Worm (Caenorhabditis elegans) whole organism, L4 larva: ENCODE data around the gene zip-6.
"Not testable (repeated sequence)": the region's sequence is repeated elsewhere in the genome, so short reads cannot be mapped to it uniquely, and the experiment has no call there.

Source experiments
- F26F4.8 ChIP-seq: fragments of 200-800 bp; sonication (Bioruptor generic); conservative IDR thresholded peaks from 2 replicates; pipeline ENCODE4 v1.3.6; 2022; ENCODE audit warnings: missing genetic modification characterization, missing compliant biosample characterization
- F44E2.7 ChIP-seq: fragments of 200-800 bp; sonication (Bioruptor generic); IDR thresholded peaks from 2 replicates; pipeline ENCODE4 v2.1.2; 2022; ENCODE audit warnings: missing genetic modification characterization, missing compliant biosample characterization
- R02D3.7 ChIP-seq: fragments of 150-350 bp; sonication (generic microtip); optimal IDR thresholded peaks from 3 replicates; lab custom pipeline; 2014; ENCODE audit warnings: missing biosample characterization, missing genetic modification characterization
- T26A8.4 ChIP-seq: fragments of 200-800 bp; sonication (Bioruptor generic); IDR thresholded peaks from 2 replicates; pipeline ENCODE4 v1.3.6; 2022; ENCODE audit warnings: missing genetic modification characterization, missing compliant biosample characterization
- ZK546.5 ChIP-seq, 2 experiments: sonication (generic microtip); optimal IDR thresholded peaks; 2 replicates each; lab custom pipeline; 2017; ENCODE audit warnings: missing biosample characterization in 2 of 2, missing genetic modification characterization in 2 of 2
- aha-1 ChIP-seq: fragments of 150-350 bp; peaks from one replicate; lab custom pipeline; 2014; ENCODE audit warnings: missing biosample characterization, missing genetic modification characterization
- attf-4 ChIP-seq: sonication (generic microtip); optimal IDR thresholded peaks from 3 replicates; lab custom pipeline; 2017; ENCODE audit warnings: missing biosample characterization, missing genetic modification characterization
- ces-1 ChIP-seq: fragments of 150-350 bp; sonication (generic microtip); optimal IDR thresholded peaks from 4 replicates; lab custom pipeline; 2014; ENCODE audit warnings: missing biosample characterization, missing genetic modification reagents, missing genetic modification characterization
- ctbp-1 ChIP-seq: fragments of 200-800 bp; sonication (Bioruptor generic); IDR thresholded peaks from 2 replicates; pipeline ENCODE4 v1.3.6; 2022; ENCODE audit warnings: missing genetic modification reagents, missing genetic modification characterization, missing compliant biosample characterization
- daf-16 ChIP-seq, 3 experiments: sonication (generic microtip); optimal IDR thresholded peaks; 2 replicates each; lab custom pipeline; 2016 to 2017; ENCODE audit warnings: missing genetic modification characterization in 3 of 3, missing genetic modification reagents in 3 of 3, mild to moderate bottlenecking in 2 of 3, missing compliant biosample characterization in 2 of 3, missing biosample characterization in 1 of 3, moderate library complexity in 1 of 3
- daf-19 ChIP-seq: fragments of 200-800 bp; sonication (Bioruptor generic); conservative IDR thresholded peaks from 2 replicates; pipeline ENCODE4 v1.3.6; 2022; ENCODE audit warnings: missing genetic modification characterization, missing compliant biosample characterization
- daf-8 ChIP-seq: fragments of 200-800 bp; sonication (Bioruptor generic); IDR thresholded peaks from 2 replicates; pipeline ENCODE4 v1.3.6; 2022; ENCODE audit warnings: missing genetic modification characterization, missing compliant biosample characterization
- dve-1 ChIP-seq: sonication (generic microtip); optimal IDR thresholded peaks from 2 replicates; lab custom pipeline; 2017; ENCODE audit warnings: antibody characterized with exemption, mild to moderate bottlenecking, missing genetic modification characterization, missing compliant biosample characterization; ENCODE audit not compliant: insufficient read depth
- fos-1 ChIP-seq: fragments of 150-350 bp; optimal IDR thresholded peaks from 2 replicates; lab custom pipeline; 2014; ENCODE audit warnings: missing biosample characterization, missing genetic modification characterization
- gei-8 ChIP-seq: fragments of 200-800 bp; sonication (Bioruptor generic); optimal IDR thresholded peaks from 2 replicates; lab custom pipeline; 2018; ENCODE audit warnings: mild to moderate bottlenecking, missing genetic modification characterization, missing compliant biosample characterization
- hlh-30 ChIP-seq: sonication (generic microtip); optimal IDR thresholded peaks from 2 replicates; lab custom pipeline; 2017; ENCODE audit warnings: antibody characterized with exemption, mild to moderate bottlenecking, missing genetic modification characterization, missing compliant biosample characterization; ENCODE audit not compliant: insufficient read depth
- lin-1 ChIP-seq: fragments of 200-800 bp; sonication (Bioruptor generic); IDR thresholded peaks from 2 replicates; pipeline ENCODE4 v1.3.6; 2022; ENCODE audit warnings: missing genetic modification reagents, missing genetic modification characterization, missing compliant biosample characterization
- lir-3 ChIP-seq: sonication (generic microtip); optimal IDR thresholded peaks from 2 replicates; lab custom pipeline; 2016; ENCODE audit warnings: mild to moderate bottlenecking, missing genetic modification characterization, missing compliant biosample characterization
- madf-9 ChIP-seq: fragments of 200-800 bp; sonication (Bioruptor generic); conservative IDR thresholded peaks from 2 replicates; pipeline ENCODE4 v1.3.6; 2022; ENCODE audit warnings: missing genetic modification reagents, missing genetic modification characterization, missing compliant biosample characterization
- mep-1 ChIP-seq: fragments of 150-350 bp; sonication (generic microtip); optimal IDR thresholded peaks from 3 replicates; lab custom pipeline; 2014; ENCODE audit warnings: missing biosample characterization, missing genetic modification characterization
- mes-2 ChIP-seq: sonication (generic microtip); optimal IDR thresholded peaks from 2 replicates; lab custom pipeline; 2016; ENCODE audit warnings: missing genotype, mild to moderate bottlenecking, missing genetic modification characterization, missing compliant biosample characterization; ENCODE audit not compliant: poor library complexity, severe bottlenecking
- nhr-10 ChIP-seq: fragments of 150-350 bp; optimal IDR thresholded peaks from 2 replicates; lab custom pipeline; 2014; ENCODE audit warnings: missing biosample characterization, missing genetic modification characterization
- nhr-111 ChIP-seq: fragments of 200-800 bp; sonication (Bioruptor generic); optimal IDR thresholded peaks from 2 replicates; lab custom pipeline; 2018; ENCODE audit warnings: mild to moderate bottlenecking, missing genetic modification characterization, missing compliant biosample characterization
- nhr-25 ChIP-seq: sonication (generic microtip); optimal IDR thresholded peaks from 2 replicates; lab custom pipeline; 2017; ENCODE audit warnings: missing genetic modification characterization, mild to moderate bottlenecking, missing compliant biosample characterization, antibody characterized with exemption, moderate library complexity, borderline replicate concordance; ENCODE audit not compliant: insufficient read depth
- nhr-28 ChIP-seq: fragments of 150-350 bp; optimal IDR thresholded peaks from 2 replicates; lab custom pipeline; 2014; ENCODE audit warnings: missing biosample characterization, missing genetic modification characterization
- nhr-41 ChIP-seq: fragments of 200-800 bp; sonication (Bioruptor generic); IDR thresholded peaks from 2 replicates; pipeline ENCODE4 v1.3.6; 2022; ENCODE audit warnings: missing genetic modification reagents, missing genetic modification characterization, missing compliant biosample characterization
- nhr-48 ChIP-seq: sonication (generic microtip); optimal IDR thresholded peaks from 2 replicates; lab custom pipeline; 2016; ENCODE audit warnings: mild to moderate bottlenecking, missing genetic modification characterization, missing compliant biosample characterization
- nhr-76 ChIP-seq: fragments of 150-350 bp; optimal IDR thresholded peaks from 2 replicates; lab custom pipeline; 2014; ENCODE audit warnings: missing biosample characterization, missing genetic modification characterization
- nhr-77 ChIP-seq: fragments of 150-350 bp; optimal IDR thresholded peaks from 2 replicates; lab custom pipeline; 2014; ENCODE audit warnings: missing biosample characterization, missing genetic modification characterization
- php-3 ChIP-seq: fragments of 200-800 bp; sonication (Bioruptor generic); IDR thresholded peaks from 2 replicates; pipeline ENCODE4 v1.3.6; 2022; ENCODE audit warnings: missing genetic modification reagents, missing genetic modification characterization, missing compliant biosample characterization
- pqm-1 ChIP-seq: sonication (generic microtip); optimal IDR thresholded peaks from 2 replicates; lab custom pipeline; 2017; ENCODE audit warnings: missing biosample characterization, missing genetic modification characterization
- skn-1 ChIP-seq: fragments of 150-350 bp; optimal IDR thresholded peaks from 2 replicates; lab custom pipeline; 2014; ENCODE audit warnings: missing biosample characterization, missing genetic modification characterization
- snpc-1.2 ChIP-seq: fragments of 200-800 bp; sonication (Bioruptor generic); IDR thresholded peaks from 2 replicates; pipeline ENCODE4 v1.3.6; 2022; ENCODE audit warnings: missing genetic modification reagents, missing genetic modification characterization, missing compliant biosample characterization
- unc-62 ChIP-seq, 3 experiments: fragments of 150-350 bp in 1 of 3; sonication (generic microtip); optimal IDR thresholded peaks in 2 of 3; peaks in 1 of 3; 1 replicate in 1 of 3; 2 replicates in 2 of 3; lab custom pipeline; 2014 to 2017; ENCODE audit warnings: missing biosample characterization in 3 of 3, missing genetic modification characterization in 3 of 3, missing genetic modification reagents in 3 of 3, missing genotype in 1 of 3
- zip-2 ChIP-seq: fragments of 150-350 bp; optimal IDR thresholded peaks from 2 replicates; lab custom pipeline; 2014; ENCODE audit warnings: missing biosample characterization, missing genetic modification characterization
- ztf-11 ChIP-seq: fragments of 150-350 bp; optimal IDR thresholded peaks from 2 replicates; lab custom pipeline; 2014; ENCODE audit warnings: missing biosample characterization, missing genetic modification characterization

Gene zip-6

DNA sequence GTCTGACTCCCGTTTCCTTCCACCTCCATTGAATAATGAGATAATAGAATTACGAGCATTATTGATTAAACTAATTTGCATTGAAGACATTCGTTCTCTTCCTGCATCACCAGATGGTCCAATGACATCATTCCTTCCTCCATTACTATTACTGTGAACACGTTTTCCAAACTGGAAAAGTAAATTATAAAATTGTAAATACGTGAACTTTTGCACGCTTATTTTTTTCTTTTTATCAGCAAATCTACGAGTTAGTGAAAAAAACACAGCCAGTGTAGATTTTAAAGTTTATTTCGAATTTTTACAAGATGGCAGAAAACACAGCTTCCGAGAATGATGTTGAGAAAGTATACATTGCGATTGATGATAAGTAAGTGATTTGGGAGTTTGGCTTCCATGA lies 35.8 kb upstream of the zip-6 start, which contains the start of gene C05C12.1:
C05C12.1 (plus strand) TSS at position 301 of the 400 bp plus-strand sequence.
- TF ChIP-seq unc-62 (GFP tag; optimal IDR thresholded peaks at IDR 0.05 in 1 of 2; lab: Kevin White, UChicago), result peak in 1 of 2 experiments; percentile 42
- TF ChIP-seq unc-62 (tag; optimal IDR thresholded peaks at IDR 0.05; lab: Kevin White, UChicago), result not testable (repeated sequence)

DNA sequence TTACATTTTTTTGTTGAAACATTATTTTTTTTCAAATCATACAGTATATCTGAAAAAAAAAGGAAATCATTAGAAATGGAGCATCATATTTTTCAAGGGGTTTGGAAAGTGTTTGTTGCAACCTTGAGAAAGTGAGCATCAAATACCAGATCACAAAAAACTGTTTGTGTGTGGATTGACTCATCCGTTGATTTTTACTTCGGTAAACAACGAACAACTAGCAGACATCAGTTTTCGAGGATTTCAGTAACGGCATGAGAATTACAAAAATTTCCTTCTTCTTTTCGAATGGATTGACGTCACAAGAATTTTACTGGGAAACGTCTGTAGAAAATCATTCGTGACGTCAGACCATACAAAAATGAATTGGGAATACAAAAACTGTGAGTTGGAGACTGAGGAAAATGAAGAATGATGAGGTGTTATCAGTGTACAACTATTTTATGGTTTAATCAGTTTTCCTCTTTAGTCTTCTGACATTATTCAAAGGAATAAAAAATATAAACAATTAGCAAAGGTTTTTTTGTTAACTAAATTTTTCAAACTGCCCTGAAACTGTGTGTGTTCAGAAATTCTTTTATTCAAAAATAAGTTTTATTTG lies 30.2 kb upstream of the zip-6 start, which contains the start of gene C05C12.4:
C05C12.4 (minus strand) TSS at position 51 of the 601 bp plus-strand sequence.
- TF ChIP-seq pqm-1 (tag; lab: Kevin White, UChicago) (peak; percentile 57), dve-1 (tag; lab: Kevin White, UChicago) (peak; percentile 51), nhr-76 (tag; lab: Kevin White, UChicago) (no peak), zip-2 (no peak), aha-1 (tag; lab: Kevin White, UChicago) (peak; percentile 13), hlh-30 (tag; lab: Kevin White, UChicago) (peak; percentile 30), php-3 (GFP tag; lab: Robert Waterston, UW) (peak; percentile 46; the same call in 1 of the 2 replicates), nhr-77 (tag; lab: Kevin White, UChicago) (peak; percentile 20), nhr-25 (tag; lab: Kevin White, UChicago) (no peak), daf-16 (GFP tag; optimal IDR thresholded peaks at IDR 0.05; lab: Kevin White, UChicago) (no peak), daf-16 (tag; optimal IDR thresholded peaks at IDR 0.05; lab: Kevin White, UChicago) (peak; percentile 72), nhr-28 (tag; lab: Kevin White, UChicago) (peak; percentile 71), attf-4 (tag; lab: Kevin White, UChicago) (no peak)

DNA sequence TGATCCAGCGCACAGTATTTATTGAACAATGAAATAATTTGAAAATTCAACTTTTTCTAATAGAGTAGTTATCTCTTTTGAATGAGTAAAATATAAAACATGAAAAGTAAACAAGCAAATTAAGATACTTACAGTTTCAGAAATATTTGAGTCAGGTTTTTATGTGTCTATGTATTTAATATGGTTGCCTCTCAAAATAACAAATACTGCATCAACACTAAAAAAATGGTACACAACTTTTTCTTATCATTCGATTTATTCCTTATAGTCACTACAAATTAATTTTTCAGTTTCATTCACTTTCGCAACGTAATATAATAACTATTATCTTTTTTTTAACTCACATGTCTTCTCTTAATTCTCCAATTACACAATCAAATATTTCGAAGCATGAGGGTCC lies 29.5 kb upstream of the zip-6 start:
- TF ChIP-seq nhr-77 (tag; lab: Kevin White, UChicago), result peak; percentile 12
- 0 out of 2 replicates have a peak, but pooled peaks have one; percentile 18 for TF ChIP-seq php-3 (GFP tag; lab: Robert Waterston, UW)
- no peak for TF ChIP-seq fos-1 (tag; lab: Kevin White, UChicago)
- TF ChIP-seq daf-8 (GFP tag; lab: Robert Waterston, UW), result no peak
- TF ChIP-seq daf-16 (GFP tag; optimal IDR thresholded peaks at IDR 0.05; lab: Kevin White, UChicago), result no peak
- TF ChIP-seq daf-16 (tag; optimal IDR thresholded peaks at IDR 0.05; lab: Kevin White, UChicago), result peak; percentile 85
- no peak for TF ChIP-seq zip-2
- no peak for TF ChIP-seq F26F4.8 (GFP tag; lab: Robert Waterston, UW)
- no peak for TF ChIP-seq nhr-48 (tag; lab: Kevin White, UChicago)
- peak; percentile 74 for TF ChIP-seq nhr-28 (tag; lab: Kevin White, UChicago)
- no peak for TF ChIP-seq nhr-111 (GFP tag; lab: Kevin White, UChicago)
- peak; percentile 46 for TF ChIP-seq dve-1 (tag; lab: Kevin White, UChicago)
- no peak for TF ChIP-seq gei-8 (GFP tag; lab: Kevin White, UChicago)
- TF ChIP-seq lin-1 (GFP tag; lab: Robert Waterston, UW), result no peak
- TF ChIP-seq, all 104 proteins: peak for 5

DNA sequence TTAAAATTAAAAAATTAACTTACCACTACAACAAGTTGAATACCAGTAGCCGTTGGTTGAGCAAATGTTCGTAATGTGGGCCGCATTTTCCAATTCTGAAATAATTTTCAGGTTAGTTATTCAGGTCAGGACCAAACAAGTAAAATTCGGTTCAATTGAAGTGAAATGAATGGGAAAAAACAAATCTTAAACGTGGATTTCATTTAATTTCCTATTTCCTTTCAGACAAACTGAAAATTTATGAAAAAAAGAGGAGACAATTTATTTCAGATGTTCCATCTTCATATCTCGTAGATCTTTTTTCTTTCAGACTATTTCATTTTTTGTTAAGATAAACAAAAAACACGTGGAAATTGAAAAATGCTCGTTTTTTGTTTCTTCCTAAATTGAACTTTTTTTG lies 23.4 kb upstream of the zip-6 start, which contains the start of gene C05C12.6:
C05C12.6 (minus strand) TSS at position 101 of the 400 bp plus-strand sequence.
- TF ChIP-seq nhr-41 (GFP tag; lab: Robert Waterston, UW) (no peak), T26A8.4 (GFP tag; lab: Robert Waterston, UW) (no peak), php-3 (GFP tag; lab: Robert Waterston, UW) (no peak), pqm-1 (tag; lab: Kevin White, UChicago) (no peak), ztf-11 (no peak), mep-1 (tag; lab: Kevin White, UChicago) (no peak), mes-2 (tag; lab: Kevin White, UChicago) (no peak), zip-2 (no peak), ZK546.5 (tag; optimal IDR thresholded peaks at IDR 0.05; lab: Kevin White, UChicago) (no peak), madf-9 (GFP tag; lab: Robert Waterston, UW) (no peak), daf-19 (no peak), skn-1 (tag; lab: Kevin White, UChicago) (no peak), ctbp-1 (GFP tag; lab: Robert Waterston, UW) (no peak), F44E2.7 (GFP tag; lab: Robert Waterston, UW) (no peak), nhr-10 (tag; lab: Kevin White, UChicago) (no peak), R02D3.7 (no peak), ces-1 (no peak), nhr-28 (tag; lab: Kevin White, UChicago) (no peak), lir-3 (tag; lab: Kevin White, UChicago) (no peak), snpc-1.2 (GFP tag; lab: Robert Waterston, UW) (no peak)
